Fruit fly (Drosophila melanogaster) whole organism, embryonic: Measurements from ENCODE around the gene Polr1B.

Source experiments
- Abd-B ChIP-seq: fragments of 200-800 bp; sonication (Bioruptor generic); optimal IDR thresholded peaks from 2 replicates; lab custom pipeline; 2018; ENCODE audit warnings: missing biosample characterization, mild to moderate bottlenecking, missing genetic modification characterization, moderate library complexity
- Aef1 ChIP-seq: fragments of 200-800 bp; sonication (Bioruptor generic); IDR thresholded peaks from 3 replicates; pipeline ENCODE4 v1.3.6; 2022; ENCODE audit warnings: missing biosample characterization, missing genetic modification characterization
- B-H1 ChIP-seq: fragments of 200-800 bp; sonication (Bioruptor generic); IDR thresholded peaks from 3 replicates; pipeline ENCODE4 v1.3.6; 2022; ENCODE audit warnings: missing biosample characterization, missing genetic modification characterization
- C15 ChIP-seq: fragments of 200-800 bp; sonication (Bioruptor generic); IDR thresholded peaks from 3 replicates; pipeline ENCODE4 v1.3.6; 2022; ENCODE audit warnings: missing biosample characterization, missing genetic modification characterization
- CG10209 ChIP-seq: fragments of 200-800 bp; sonication (Bioruptor generic); optimal IDR thresholded peaks from 3 replicates; lab custom pipeline; 2017; ENCODE audit warnings: missing biosample characterization, mild to moderate bottlenecking, missing genetic modification characterization, missing genetic modification reagents
- CG10959 ChIP-seq: fragments of 200-800 bp; sonication (Bioruptor generic); IDR thresholded peaks from 2 replicates; pipeline ENCODE4 v1.3.6; 2022; ENCODE audit warnings: missing biosample characterization, missing genetic modification characterization
- CG12155 ChIP-seq: fragments of 200-800 bp; sonication (Bioruptor generic); optimal IDR thresholded peaks from 3 replicates; lab custom pipeline; 2016; ENCODE audit warnings: missing biosample characterization, missing genetic modification characterization
- CG12659 ChIP-seq: fragments of 200-800 bp; sonication (Bioruptor generic); optimal IDR thresholded peaks from 3 replicates; lab custom pipeline; 2017; ENCODE audit warnings: mild to moderate bottlenecking, missing biosample characterization, missing genetic modification reagents, missing genetic modification characterization
- CG13894 ChIP-seq: fragments of 200-800 bp; sonication (Bioruptor generic); optimal IDR thresholded peaks from 3 replicates; lab custom pipeline; 2018; ENCODE audit warnings: missing biosample characterization, mild to moderate bottlenecking, missing genetic modification characterization, moderate library complexity
- CG14965 ChIP-seq: fragments of 200-800 bp; sonication (Bioruptor generic); optimal IDR thresholded peaks from 2 replicates; lab custom pipeline; 2016; ENCODE audit warnings: missing biosample characterization, missing genetic modification characterization, borderline replicate concordance
- CG15601 ChIP-seq: fragments of 200-800 bp; sonication (Bioruptor generic); optimal IDR thresholded peaks from 3 replicates; lab custom pipeline; 2019; ENCODE audit warnings: missing biosample characterization, mild to moderate bottlenecking, missing genetic modification characterization, moderate library complexity
- CG3065 ChIP-seq: fragments of 200-800 bp; sonication (Bioruptor generic); optimal IDR thresholded peaks from 2 replicates; lab custom pipeline; 2016; ENCODE audit warnings: missing biosample characterization, missing genetic modification characterization
- CG3281 ChIP-seq: fragments of 200-800 bp; sonication (Bioruptor generic); optimal IDR thresholded peaks from 3 replicates; lab custom pipeline; 2017; ENCODE audit warnings: missing biosample characterization, mild to moderate bottlenecking, missing genetic modification characterization
- CG33557 ChIP-seq: fragments of 200-800 bp; sonication (Bioruptor generic); optimal IDR thresholded peaks from 2 replicates; lab custom pipeline; 2019; ENCODE audit warnings: missing biosample characterization, mild to moderate bottlenecking, missing genetic modification characterization, moderate library complexity
- CG4707 ChIP-seq: fragments of 200-800 bp; sonication (Bioruptor generic); optimal IDR thresholded peaks from 2 replicates; lab custom pipeline; 2018; ENCODE audit warnings: missing biosample characterization, mild to moderate bottlenecking, missing genetic modification characterization, moderate library complexity
- CG4730 ChIP-seq: fragments of 200-800 bp; sonication (Bioruptor generic); IDR thresholded peaks from 2 replicates; pipeline ENCODE4 v1.3.6; 2022; ENCODE audit warnings: missing biosample characterization, missing genetic modification characterization
- CG6854 ChIP-seq: fragments of 200-800 bp; sonication (Bioruptor generic); optimal IDR thresholded peaks from 3 replicates; lab custom pipeline; 2017; ENCODE audit warnings: missing biosample characterization, mild to moderate bottlenecking, missing genetic modification characterization
- CG7556 ChIP-seq: fragments of 200-800 bp; sonication (Bioruptor generic); optimal IDR thresholded peaks from 2 replicates; lab custom pipeline; 2017; ENCODE audit warnings: missing biosample characterization, mild to moderate bottlenecking, missing genetic modification characterization
- CG8089 ChIP-seq: fragments of 200-800 bp; sonication (Bioruptor generic); optimal IDR thresholded peaks from 3 replicates; lab custom pipeline; 2016; ENCODE audit warnings: missing biosample characterization, missing genetic modification characterization
- CG8281 ChIP-seq: fragments of 200-800 bp; sonication (Bioruptor generic); optimal IDR thresholded peaks from 2 replicates; lab custom pipeline; 2018; ENCODE audit warnings: missing biosample characterization, mild to moderate bottlenecking, missing genetic modification characterization, moderate library complexity
- CrebB ChIP-seq: fragments of 200-800 bp; sonication (Bioruptor generic); optimal IDR thresholded peaks from 3 replicates; lab custom pipeline; 2018; ENCODE audit warnings: missing biosample characterization, mild to moderate bottlenecking, missing genetic modification characterization
- Dfd ChIP-seq, 2 experiments: fragments of >200 bp; optimal IDR thresholded peaks; 2 replicates each; lab custom pipeline; 2017; ENCODE audit warnings: missing biosample characterization in 2 of 2, missing genetic modification characterization in 2 of 2
- Doc2 ChIP-seq: fragments of 200-800 bp; sonication (Bioruptor generic); IDR thresholded peaks from 2 replicates; pipeline ENCODE4 v1.3.6; 2022; ENCODE audit warnings: missing biosample characterization, missing genetic modification characterization
- Drgx ChIP-seq: fragments of 200-800 bp; sonication (Bioruptor generic); IDR thresholded peaks from 2 replicates; pipeline ENCODE4 v1.3.6; 2022; ENCODE audit warnings: missing biosample characterization, missing genetic modification characterization
- E2f1 ChIP-seq: fragments of 200-800 bp; sonication (Bioruptor generic); IDR thresholded peaks from 2 replicates; pipeline ENCODE4 v1.3.6; 2022; ENCODE audit warnings: missing biosample characterization, missing genetic modification characterization
- ERR ChIP-seq: fragments of 200-800 bp; sonication (Bioruptor generic); optimal IDR thresholded peaks from 2 replicates; lab custom pipeline; 2016; ENCODE audit warnings: missing biosample characterization, missing genetic modification characterization
- HLH3B ChIP-seq: fragments of 200-800 bp; sonication (Bioruptor generic); IDR thresholded peaks from 2 replicates; pipeline ENCODE4 v1.3.6; 2022; ENCODE audit warnings: missing biosample characterization, missing genetic modification characterization
- HLH54F ChIP-seq: fragments of 200-800 bp; sonication (Bioruptor generic); optimal IDR thresholded peaks from 3 replicates; lab custom pipeline; 2016; ENCODE audit warnings: missing biosample characterization, missing genetic modification characterization
- Hmr ChIP-seq: fragments of 200-800 bp; sonication (Bioruptor generic); optimal IDR thresholded peaks from 3 replicates; lab custom pipeline; 2017; ENCODE audit warnings: mild to moderate bottlenecking, missing biosample characterization, missing genetic modification reagents, missing genetic modification characterization
- Hmx ChIP-seq: fragments of 200-800 bp; sonication (Bioruptor generic); optimal IDR thresholded peaks from 2 replicates; lab custom pipeline; 2016; ENCODE audit warnings: missing biosample characterization, missing genetic modification characterization
- Myb ChIP-seq: fragments of 200-800 bp; sonication (Bioruptor generic); optimal IDR thresholded peaks from 2 replicates; lab custom pipeline; 2016; ENCODE audit warnings: missing biosample characterization, missing genetic modification characterization
- Scr ChIP-seq: fragments of 200-800 bp; sonication (Bioruptor generic); IDR thresholded peaks from 2 replicates; pipeline ENCODE4 v1.3.6; 2022; ENCODE audit warnings: missing biosample characterization, missing genetic modification characterization; ENCODE audit not compliant: partially characterized antibody
- Ssrp ChIP-seq: fragments of 200-800 bp; sonication (Bioruptor generic); optimal IDR thresholded peaks from 2 replicates; lab custom pipeline; 2018; ENCODE audit warnings: missing biosample characterization, mild to moderate bottlenecking, missing genetic modification characterization, moderate library complexity
- Taf1 ChIP-seq: fragments of 200-800 bp; sonication (Bioruptor generic); IDR thresholded peaks from 2 replicates; pipeline ENCODE4 v1.3.6; 2022; ENCODE audit warnings: missing biosample characterization, missing genetic modification characterization
- Xrp1 ChIP-seq: fragments of 200-800 bp; sonication (Bioruptor generic); IDR thresholded peaks from 2 replicates; pipeline ENCODE4 v1.3.6; 2022; ENCODE audit warnings: missing biosample characterization, missing genetic modification characterization
- YL-1 ChIP-seq: fragments of 200-800 bp; sonication (Bioruptor generic); optimal IDR thresholded peaks from 3 replicates; lab custom pipeline; 2017; ENCODE audit warnings: missing biosample characterization, mild to moderate bottlenecking, missing genetic modification characterization
- ac ChIP-seq: fragments of 200-800 bp; sonication (Bioruptor generic); optimal IDR thresholded peaks from 3 replicates; lab custom pipeline; 2017; ENCODE audit warnings: missing biosample characterization, mild to moderate bottlenecking, missing genetic modification characterization
- aop ChIP-seq: fragments of 200-800 bp; sonication (Bioruptor generic); IDR thresholded peaks from 2 replicates; pipeline ENCODE4 v1.3.6; 2022; ENCODE audit warnings: missing biosample characterization, missing genetic modification characterization
- ato ChIP-seq: fragments of 200-800 bp; sonication (Bioruptor generic); IDR thresholded peaks from 2 replicates; pipeline ENCODE4 v1.3.6; 2022; ENCODE audit warnings: missing biosample characterization, missing genetic modification characterization; ENCODE audit not compliant: partially characterized antibody
- danr ChIP-seq: fragments of 200-800 bp; sonication (Bioruptor generic); IDR thresholded peaks from 2 replicates; pipeline ENCODE4 v1.3.6; 2022; ENCODE audit warnings: missing biosample characterization, missing genetic modification characterization
- fd96Cb ChIP-seq: fragments of 200-800 bp; sonication (Bioruptor generic); optimal IDR thresholded peaks from 2 replicates; lab custom pipeline; 2018; ENCODE audit warnings: missing biosample characterization, mild to moderate bottlenecking, missing genetic modification characterization, moderate library complexity
- grau ChIP-seq: fragments of 200-800 bp; optimal IDR thresholded peaks from 3 replicates; lab custom pipeline; 2019; ENCODE audit warnings: missing biosample characterization, mild to moderate bottlenecking, missing genetic modification characterization, moderate library complexity
- ham ChIP-seq: fragments of 200-800 bp; sonication (Bioruptor generic); IDR thresholded peaks from 2 replicates; pipeline ENCODE4 v1.3.6; 2022; ENCODE audit warnings: missing biosample characterization, missing genetic modification characterization
- kah ChIP-seq: fragments of 200-800 bp; sonication (Bioruptor generic); optimal IDR thresholded peaks from 2 replicates; lab custom pipeline; 2018; ENCODE audit warnings: missing biosample characterization, mild to moderate bottlenecking, missing genetic modification characterization
- maf-S ChIP-seq: fragments of 200-800 bp; sonication (Bioruptor generic); optimal IDR thresholded peaks from 2 replicates; lab custom pipeline; 2016; ENCODE audit warnings: missing biosample characterization, missing genetic modification characterization
- pb ChIP-seq: fragments of 200-800 bp; sonication (Bioruptor generic); optimal IDR thresholded peaks from 3 replicates; lab custom pipeline; 2016; ENCODE audit warnings: missing biosample characterization, missing genetic modification characterization
- schlank ChIP-seq: fragments of 200-800 bp; sonication (Bioruptor generic); optimal IDR thresholded peaks from 2 replicates; lab custom pipeline; 2018; ENCODE audit warnings: missing biosample characterization, mild to moderate bottlenecking, missing genetic modification characterization
- ssp ChIP-seq: fragments of 200-800 bp; sonication (Bioruptor generic); IDR thresholded peaks from 2 replicates; pipeline ENCODE4 v1.3.6; 2022; ENCODE audit warnings: missing biosample characterization, missing genetic modification characterization
- ttk ChIP-seq: fragments of 200-800 bp; sonication (Bioruptor generic); IDR thresholded peaks from 2 replicates; pipeline ENCODE4 v2.1.2; 2022; ENCODE audit warnings: missing biosample characterization, missing genetic modification characterization
- tx ChIP-seq: fragments of 200-800 bp; sonication (Bioruptor generic); optimal IDR thresholded peaks from 2 replicates; lab custom pipeline; 2016; ENCODE audit warnings: missing biosample characterization, missing genetic modification characterization

Gene Polr1B

DNA sequence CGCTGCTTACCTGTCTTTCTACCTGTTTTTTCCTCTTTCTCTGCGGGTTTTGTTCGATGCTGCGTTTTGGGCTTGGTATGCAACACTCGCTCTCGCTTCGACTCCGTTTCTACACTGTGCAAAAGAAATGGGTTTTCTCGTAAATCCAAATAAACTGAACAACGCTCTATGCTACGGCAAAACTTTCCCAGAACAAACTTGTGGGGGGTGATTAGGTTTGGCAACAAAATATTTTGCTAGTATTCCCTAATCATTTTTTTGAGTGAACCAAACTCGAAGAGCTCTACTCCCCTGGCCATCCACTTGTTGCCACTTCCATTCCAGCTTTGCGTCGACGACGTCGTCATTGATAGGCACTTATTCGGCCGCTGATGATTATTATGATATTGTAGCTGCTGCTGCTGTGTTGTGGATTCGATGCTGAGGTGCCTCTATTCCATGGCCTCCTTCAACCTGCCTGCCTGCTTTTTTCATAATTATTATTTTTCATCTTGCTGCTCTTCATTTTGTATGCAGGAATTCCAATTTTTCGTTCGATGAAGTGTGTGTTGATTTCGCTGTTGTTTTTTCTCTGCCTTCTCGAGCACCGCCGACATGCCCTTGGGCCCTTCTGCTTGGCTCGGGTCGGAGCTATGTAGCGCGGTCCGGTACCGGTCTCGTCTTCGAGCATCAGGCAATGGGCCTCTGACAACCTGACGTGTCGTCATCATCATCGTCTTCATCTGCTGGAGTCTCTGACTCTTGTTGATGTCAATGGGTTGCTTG is 38.0 kb downstream of the Polr1B start (continued):
- TF ChIP-seq Hmr (GFP tag; lab: Kevin White, UChicago) = peak; percentile 31
- peak; percentile 64 for TF ChIP-seq CG12659
- peak; percentile 83 for TF ChIP-seq CG15601 (tag; lab: Kevin White, UChicago)
- TF ChIP-seq ERR (GFP tag; lab: Kevin White, UChicago) = peak; percentile 27
- TF ChIP-seq E2f1 (GFP tag; lab: Robert Waterston, UW) = peak; percentile 79
- TF ChIP-seq HLH3B (GFP tag; lab: Robert Waterston, UW) = peak; percentile 90
- TF ChIP-seq CG8089 (GFP tag; lab: Kevin White, UChicago) = peak; percentile 86
- no peak for TF ChIP-seq CG3281
- TF ChIP-seq Taf1 = no peak
- peak; percentile 89 for TF ChIP-seq fd96Cb
- TF ChIP-seq ac (GFP tag; lab: Kevin White, UChicago) = peak; percentile 58
- TF ChIP-seq ttk = peak; percentile 87
- TF ChIP-seq Drgx (GFP tag; lab: Robert Waterston, UW) = peak; percentile 91
- peak; percentile 70 for TF ChIP-seq ssp
- peak; percentile 42 for TF ChIP-seq CG6854 (GFP tag; lab: Kevin White, UChicago)
- no peak for TF ChIP-seq ham
- peak; percentile 64; the same call in 2 of the 3 replicates for TF ChIP-seq B-H1
- no peak for TF ChIP-seq YL-1 (GFP tag; lab: Kevin White, UChicago)
- TF ChIP-seq danr (GFP tag; lab: Robert Waterston, UW) = peak; percentile 48; the same call in 1 of the 2 replicates
- TF ChIP-seq Dfd (GFP tag; optimal IDR thresholded peaks at IDR 0.05; lab: Kevin White, UChicago) = no peak
- peak; percentile 90 for TF ChIP-seq CG10959 (GFP tag; lab: Robert Waterston, UW)
- peak; percentile 76 for TF ChIP-seq Ssrp (tag; lab: Kevin White, UChicago)
- peak; percentile 58 for TF ChIP-seq CG4730 (GFP tag; lab: Robert Waterston, UW)
- TF ChIP-seq CG13894 (tag; lab: Kevin White, UChicago) = no peak
- TF ChIP-seq CG14965 (GFP tag; lab: Kevin White, UChicago) = peak; percentile 12
- TF ChIP-seq CG10209 (GFP tag; lab: Kevin White, UChicago) = peak; percentile 79
- peak; percentile 76 for TF ChIP-seq grau (tag; lab: Kevin White, UChicago)
- peak; percentile 59 for TF ChIP-seq CG33557 (GFP tag; lab: Kevin White, UChicago)
- peak; percentile 67 for TF ChIP-seq CG4707 (GFP tag; lab: Kevin White, UChicago)
- peak; percentile 31 for TF ChIP-seq kah (GFP tag; lab: Kevin White, UChicago)
- peak; percentile 75 for TF ChIP-seq CG7556
- TF ChIP-seq HLH54F (GFP tag; lab: Kevin White, UChicago) = peak; percentile 40
- no peak for TF ChIP-seq schlank (tag; lab: Kevin White, UChicago)
- no peak for TF ChIP-seq ato (GFP tag; lab: Robert Waterston, UW)
- no peak for TF ChIP-seq C15
- peak; percentile 47 for TF ChIP-seq CG8281 (tag; lab: Kevin White, UChicago)
- TF ChIP-seq aop (GFP tag; lab: Robert Waterston, UW) = peak; percentile 74
- TF ChIP-seq tx = peak; percentile 50
- TF ChIP-seq CG12155 (GFP tag; lab: Kevin White, UChicago) = peak; percentile 48
- peak; percentile 67 for TF ChIP-seq Aef1
- TF ChIP-seq Hmx (GFP tag; lab: Kevin White, UChicago) = no peak
- peak; percentile 93 for TF ChIP-seq Xrp1
- peak; percentile 42 for TF ChIP-seq CrebB (tag; lab: Kevin White, UChicago)
- peak; percentile 58 for TF ChIP-seq Myb (GFP tag; lab: Kevin White, UChicago)
- TF ChIP-seq Abd-B = no peak
- no peak for TF ChIP-seq Scr (GFP tag; lab: Robert Waterston, UW)
- peak; percentile 67 for TF ChIP-seq maf-S (GFP tag; lab: Kevin White, UChicago)
- peak; percentile 58 for TF ChIP-seq CG3065
- TF ChIP-seq pb = peak; percentile 67
- no peak for TF ChIP-seq Doc2
